Worm (Caenorhabditis elegans) whole organism, young adult: ENCODE results near the gene Y73B6BL.288.

ENCODE experiments used
- B0019.2 ChIP-seq: fragments of 200-800 bp; sonication (Bioruptor generic); conservative IDR thresholded peaks from 2 replicates; pipeline ENCODE4 v1.3.6; 2022; ENCODE audit warnings: missing genetic modification reagents, missing genetic modification characterization, missing compliant biosample characterization
- B0336.3 ChIP-seq: fragments of 200-800 bp; sonication (Bioruptor generic); IDR thresholded peaks from 2 replicates; pipeline ENCODE4 v1.3.6; 2022; ENCODE audit warnings: missing genetic modification characterization, missing compliant biosample characterization
- C06A6.2 ChIP-seq: fragments of 200-800 bp; sonication (Bioruptor generic); conservative IDR thresholded peaks from 2 replicates; pipeline ENCODE4 v1.3.6; 2022; ENCODE audit warnings: missing genetic modification characterization, missing compliant biosample characterization
- D2030.7 ChIP-seq: fragments of 200-800 bp; sonication (Bioruptor generic); IDR thresholded peaks from 2 replicates; pipeline ENCODE4 v1.3.6; 2022; ENCODE audit warnings: missing genetic modification reagents, missing genetic modification characterization, missing compliant biosample characterization
- F10E7.11 ChIP-seq: sonication (generic microtip); optimal IDR thresholded peaks from 2 replicates; lab custom pipeline; 2017; ENCODE audit warnings: mild to moderate bottlenecking, missing genetic modification characterization, moderate library complexity, missing compliant biosample characterization
- F39B2.1 ChIP-seq: fragments of 200-800 bp; sonication (Bioruptor generic); IDR thresholded peaks from 2 replicates; pipeline ENCODE4 v1.3.6; 2022; ENCODE audit warnings: missing genetic modification reagents, missing genetic modification characterization, missing compliant biosample characterization
- F52B5.7 ChIP-seq: sonication (generic microtip); optimal IDR thresholded peaks from 2 replicates; lab custom pipeline; 2016; ENCODE audit warnings: mild to moderate bottlenecking, missing genetic modification characterization, missing compliant biosample characterization
- F57C9.4 ChIP-seq: sonication (generic microtip); optimal IDR thresholded peaks from 2 replicates; lab custom pipeline; 2017; ENCODE audit warnings: mild to moderate bottlenecking, missing genetic modification characterization, missing compliant biosample characterization
- T26A5.8 ChIP-seq: sonication (generic microtip); optimal IDR thresholded peaks from 2 replicates; lab custom pipeline; 2016; ENCODE audit warnings: missing genetic modification characterization, missing compliant biosample characterization
- Y79H2A.3 ChIP-seq: fragments of 200-800 bp; sonication (Bioruptor generic); conservative IDR thresholded peaks from 2 replicates; pipeline ENCODE4 v1.3.6; 2022; ENCODE audit warnings: missing genetic modification reagents, missing genetic modification characterization, missing compliant biosample characterization
- attf-3 ChIP-seq: fragments of 200-800 bp; sonication (Bioruptor generic); conservative IDR thresholded peaks from 2 replicates; pipeline ENCODE4 v1.3.6; 2022; ENCODE audit warnings: missing genetic modification reagents, missing genetic modification characterization, missing compliant biosample characterization
- cebp-1 ChIP-seq, 2 experiments: fragments of 200-800 bp in 1 of 2; sonication (Bioruptor generic) in 1 of 2; sonication (generic microtip) in 1 of 2; IDR thresholded peaks in 1 of 2; optimal IDR thresholded peaks in 1 of 2; 2 replicates each; pipeline versions ENCODE4 v1.3.6 to Lab custom; 2017 to 2022; ENCODE audit warnings: missing compliant biosample characterization in 2 of 2, missing genetic modification characterization in 2 of 2, mild to moderate bottlenecking in 1 of 2, missing genetic modification reagents in 1 of 2, moderate library complexity in 1 of 2
- cebp-2 ChIP-seq: fragments of 200-800 bp; sonication (Bioruptor generic); IDR thresholded peaks from 2 replicates; pipeline ENCODE4 v1.3.6; 2022; ENCODE audit warnings: missing genetic modification characterization, missing compliant biosample characterization
- ceh-40 ChIP-seq: fragments of 200-800 bp; sonication (Bioruptor generic); IDR thresholded peaks from 2 replicates; pipeline ENCODE4 v1.3.6; 2022; ENCODE audit warnings: missing genetic modification characterization, missing compliant biosample characterization
- ceh-58 ChIP-seq: fragments of 200-800 bp; sonication (Bioruptor generic); IDR thresholded peaks from 2 replicates; pipeline ENCODE4 v1.3.6; 2022; ENCODE audit warnings: missing genetic modification characterization, missing compliant biosample characterization
- die-1 ChIP-seq: sonication (generic microtip); optimal IDR thresholded peaks from 2 replicates; lab custom pipeline; 2016; ENCODE audit warnings: missing genotype, mild to moderate bottlenecking, missing genetic modification characterization, missing compliant biosample characterization
- dox-1 ChIP-seq: fragments of 200-800 bp; sonication (Bioruptor generic); IDR thresholded peaks from 2 replicates; pipeline ENCODE4 v1.3.6; 2022; ENCODE audit warnings: missing genetic modification reagents, missing genetic modification characterization, missing compliant biosample characterization
- egl-18 ChIP-seq: fragments of 200-800 bp; sonication (Bioruptor generic); IDR thresholded peaks from 2 replicates; pipeline ENCODE4 v1.3.6; 2022; ENCODE audit warnings: missing genetic modification reagents, missing genetic modification characterization, missing compliant biosample characterization
- egl-44 ChIP-seq: fragments of 200-800 bp; sonication (Bioruptor generic); IDR thresholded peaks from 2 replicates; pipeline ENCODE4 v1.3.6; 2022; ENCODE audit warnings: missing genetic modification reagents, missing genetic modification characterization, missing compliant biosample characterization
- ekl-4 ChIP-seq: fragments of 200-800 bp; sonication (Bioruptor generic); IDR thresholded peaks from 2 replicates; pipeline ENCODE4 v1.3.6; 2022; ENCODE audit warnings: missing genetic modification reagents, missing genetic modification characterization, missing compliant biosample characterization
- hlh-12 ChIP-seq: sonication (generic microtip); optimal IDR thresholded peaks from 2 replicates; lab custom pipeline; 2016; ENCODE audit warnings: missing genetic modification characterization, missing compliant biosample characterization
- hlh-26 ChIP-seq: fragments of 200-800 bp; sonication (Bioruptor generic); conservative IDR thresholded peaks from 2 replicates; pipeline ENCODE4 v1.3.6; 2022; ENCODE audit warnings: missing genetic modification reagents, missing genetic modification characterization, missing compliant biosample characterization
- hmg-20 ChIP-seq: fragments of 200-800 bp; sonication (Bioruptor generic); IDR thresholded peaks from 2 replicates; pipeline ENCODE4 v1.3.6; 2022; ENCODE audit warnings: missing genetic modification reagents, missing genetic modification characterization, missing compliant biosample characterization
- hsf-1 ChIP-seq: fragments of 200-800 bp; sonication (Bioruptor generic); IDR thresholded peaks from 2 replicates; pipeline ENCODE4 v1.3.6; 2022; ENCODE audit warnings: missing genetic modification reagents, missing genetic modification characterization, missing compliant biosample characterization
- lsy-27 ChIP-seq: sonication (generic microtip); optimal IDR thresholded peaks from 2 replicates; lab custom pipeline; 2017; ENCODE audit warnings: missing genetic modification characterization, mild to moderate bottlenecking, missing compliant biosample characterization, antibody characterized with exemption, missing genotype, borderline replicate concordance; ENCODE audit not compliant: insufficient read depth
- madf-10 ChIP-seq: sonication (generic microtip); optimal IDR thresholded peaks from 2 replicates; lab custom pipeline; 2016; ENCODE audit warnings: mild to moderate bottlenecking, missing genetic modification characterization, missing compliant biosample characterization
- madf-3 ChIP-seq: fragments of 200-800 bp; sonication (Bioruptor generic); IDR thresholded peaks from 2 replicates; pipeline ENCODE4 v1.3.6; 2022; ENCODE audit warnings: missing genetic modification reagents, missing genetic modification characterization, missing compliant biosample characterization
- madf-8 ChIP-seq: fragments of 200-800 bp; sonication (Bioruptor generic); conservative IDR thresholded peaks from 2 replicates; pipeline ENCODE4 v1.3.6; 2022; ENCODE audit warnings: missing genetic modification reagents, missing genetic modification characterization, missing compliant biosample characterization
- mel-28 ChIP-seq: sonication (generic microtip); optimal IDR thresholded peaks from 2 replicates; lab custom pipeline; 2016; ENCODE audit warnings: borderline replicate concordance, mild to moderate bottlenecking, missing genetic modification characterization, missing compliant biosample characterization
- nfya-1 ChIP-seq: sonication (generic microtip); optimal IDR thresholded peaks from 2 replicates; lab custom pipeline; 2017; ENCODE audit warnings: antibody characterized with exemption, missing compliant biosample characterization, missing genetic modification characterization, borderline replicate concordance; ENCODE audit not compliant: insufficient read depth
- nhr-120 ChIP-seq: fragments of 200-800 bp; sonication (Bioruptor generic); IDR thresholded peaks from 2 replicates; pipeline ENCODE4 v1.3.6; 2022; ENCODE audit warnings: missing genetic modification characterization, missing compliant biosample characterization
- nhr-179 ChIP-seq: sonication (generic microtip); optimal IDR thresholded peaks from 2 replicates; lab custom pipeline; 2016; ENCODE audit warnings: mild to moderate bottlenecking, missing genetic modification characterization, missing compliant biosample characterization
- nhr-27 ChIP-seq: fragments of 200-800 bp; sonication (Bioruptor generic); optimal IDR thresholded peaks from 2 replicates; lab custom pipeline; 2018; ENCODE audit warnings: mild to moderate bottlenecking, missing genetic modification characterization, moderate library complexity, missing compliant biosample characterization
- nhr-80 ChIP-seq: sonication (generic microtip); optimal IDR thresholded peaks from 2 replicates; lab custom pipeline; 2016; ENCODE audit warnings: missing genetic modification characterization, missing compliant biosample characterization
- repo-1 ChIP-seq: sonication (generic microtip); optimal IDR thresholded peaks from 2 replicates; lab custom pipeline; 2017; ENCODE audit warnings: mild to moderate bottlenecking, missing genetic modification characterization, missing compliant biosample characterization
- rpc-1 ChIP-seq, 2 experiments: fragments of 150-350 bp in 1 of 2; sonication (generic microtip) in 1 of 2; optimal IDR thresholded peaks; 2 replicates each; lab custom pipeline; 2014 to 2018; ENCODE audit warnings: missing biosample characterization in 1 of 2, missing genetic modification characterization in 1 of 2, missing genetic modification reagents in 1 of 2, missing genotype in 1 of 2
- snpc-3.4 ChIP-seq: sonication (generic microtip); optimal IDR thresholded peaks from 2 replicates; lab custom pipeline; 2017; ENCODE audit warnings: missing genetic modification characterization, mild to moderate bottlenecking, missing compliant biosample characterization, antibody characterized with exemption, moderate library complexity, missing genotype, missing genetic modification reagents
- snpc-4 ChIP-seq, 5 experiments: fragments of 150-350 bp in 1 of 5; sonication (generic microtip) in 4 of 5; optimal IDR thresholded peaks; 2 replicates each; lab custom pipeline; 2014 to 2018; ENCODE audit warnings: missing genetic modification characterization in 5 of 5, missing biosample characterization in 3 of 5, antibody characterized with exemption in 2 of 5, mild to moderate bottlenecking in 2 of 5, missing compliant biosample characterization in 2 of 5, missing genotype in 2 of 5, moderate library complexity in 2 of 5, missing genetic modification reagents in 1 of 5
- sptf-2 ChIP-seq: fragments of 200-800 bp; sonication (Bioruptor generic); optimal IDR thresholded peaks from 2 replicates; lab custom pipeline; 2018; ENCODE audit warnings: mild to moderate bottlenecking, missing genetic modification characterization, missing compliant biosample characterization
- tbp1 ChIP-seq: fragments of 200-800 bp; sonication (Bioruptor generic); optimal IDR thresholded peaks from 2 replicates; lab custom pipeline; 2018; ENCODE audit warnings: mild to moderate bottlenecking, missing genetic modification characterization, missing compliant biosample characterization
- ztf-28 ChIP-seq: fragments of 200-800 bp; sonication (Bioruptor generic); IDR thresholded peaks from 2 replicates; pipeline ENCODE4 v1.3.6; 2022; ENCODE audit warnings: missing genetic modification reagents, missing genetic modification characterization, missing compliant biosample characterization

Y73B6BL.288 gene

ce11 chrIV:6336748-6337147, 5.6 kb downstream of the Y73B6BL.288 start (continued):
- TF ChIP-seq F57C9.4 (tag; lab: Kevin White, UChicago) (no peak), madf-10 (tag; lab: Kevin White, UChicago) (peak; percentile 83), rpc-1 (optimal IDR thresholded peaks at IDR 0.05; lab: Kevin White, UChicago) (no peak), rpc-1 (tag; optimal IDR thresholded peaks at IDR 0.05; lab: Kevin White, UChicago) (no peak), snpc-3.4 (no peak), Y79H2A.3 (GFP tag; lab: Robert Waterston, UW) (no peak), hlh-12 (no peak), sptf-2 (peak; percentile 5), hmg-20 (GFP tag; lab: Robert Waterston, UW) (peak; percentile 46; the same call in 1 of the 2 replicates), nhr-179 (tag; lab: Kevin White, UChicago) (no peak), egl-18 (GFP tag; lab: Robert Waterston, UW) (no peak)

ce11 chrIV:6335908-6336307, 6.4 kb downstream of the Y73B6BL.288 start, which contains the start of gene mif-4:
TSS of gene mif-4 (minus strand) at chrIV:6335994.
- TF ChIP-seq cebp-1 (GFP tag; IDR thresholded peaks at IDR 0.05; lab: Robert Waterston, UW): no peak
- TF ChIP-seq cebp-1 (tag; optimal IDR thresholded peaks at IDR 0.05; lab: Kevin White, UChicago): peak; percentile 51
- TF ChIP-seq ztf-28: no peak
- no peak for TF ChIP-seq nfya-1
- no peak for TF ChIP-seq mel-28 (tag; lab: Kevin White, UChicago)

ce11 chrIV:6333915-6334314, 8.4 kb downstream of the Y73B6BL.288 start, which contains the start of gene blos-2:
TSS of gene blos-2 (plus strand) at chrIV:6334215.
- no peak for TF ChIP-seq madf-8 (GFP tag; lab: Robert Waterston, UW)
- TF ChIP-seq repo-1 (tag; lab: Kevin White, UChicago): peak; percentile 17
- no peak for TF ChIP-seq T26A5.8 (tag; lab: Kevin White, UChicago)

- TF ChIP-seq hsf-1 (GFP tag; lab: Robert Waterston, UW) (no peak), dox-1 (GFP tag; lab: Robert Waterston, UW) (peak; percentile 57), C06A6.2 (GFP tag; lab: Robert Waterston, UW) (no peak), B0019.2 (GFP tag; lab: Robert Waterston, UW) (no peak), ceh-58 (GFP tag; lab: Robert Waterston, UW) (0 out of 2 replicates have a peak, but pooled peaks have one; percentile 29), cebp-1 (GFP tag; IDR thresholded peaks at IDR 0.05; lab: Robert Waterston, UW) (no peak), cebp-1 (tag; optimal IDR thresholded peaks at IDR 0.05; lab: Kevin White, UChicago) (peak; percentile 40), F39B2.1 (GFP tag; lab: Robert Waterston, UW) (no peak), nhr-80 (peak; percentile 88), F10E7.11 (no peak), B0336.3 (GFP tag; lab: Robert Waterston, UW) (0 out of 2 replicates have a peak, but pooled peaks have one; percentile 32)
Observed at ce11 chrIV:6330790-6331189, 11.5 kb downstream of the Y73B6BL.288 start.

ce11 chrIV:6329339-6329738, 13.0 kb downstream of the Y73B6BL.288 start, which contains the start of gene seu-1:
TSS of gene seu-1 (plus strand) at chrIV:6329639.
- TF ChIP-seq mel-28 (tag; lab: Kevin White, UChicago) (no peak), tbp1 (GFP tag; lab: Kevin White, UChicago) (no peak), cebp-2 (GFP tag; lab: Robert Waterston, UW) (no peak), nhr-120 (GFP tag; lab: Robert Waterston, UW) (no peak), ceh-40 (GFP tag; lab: Robert Waterston, UW) (no peak), egl-44 (GFP tag; lab: Robert Waterston, UW) (no peak), lsy-27 (no peak), F52B5.7 (no peak), madf-3 (GFP tag; lab: Robert Waterston, UW) (no peak), die-1 (tag; lab: Kevin White, UChicago) (no peak), D2030.7 (no peak), ekl-4 (no peak), snpc-4 (GFP tag; optimal IDR thresholded peaks at IDR 0.05; lab: Kevin White, UChicago) (no peak), snpc-4 (tag; optimal IDR thresholded peaks at IDR 0.05; lab: Kevin White, UChicago) (no peak), nhr-27 (tag; lab: Kevin White, UChicago) (no peak), hlh-26 (GFP tag; lab: Robert Waterston, UW) (no peak), ztf-28 (no peak), attf-3 (GFP tag; lab: Robert Waterston, UW) (no peak), F39B2.1 (GFP tag; lab: Robert Waterston, UW) (no peak)
